Fruit fly (Drosophila melanogaster) whole organism, embryonic: ENCODE results near the gene Ppat-Dpck.
A peak's percentile ranks its signal among the peaks of the same experiment; 100 is the strongest.

Source experiments
- BEAF-32 ChIP-seq: fragments of 200-800 bp; sonication (Bioruptor generic); optimal IDR thresholded peaks from 3 replicates; lab custom pipeline; 2017; ENCODE audit warnings: missing biosample characterization, missing genetic modification characterization, mild to moderate bottlenecking, moderate library complexity, missing genetic modification reagents
- Blimp-1 ChIP-seq: fragments of 200-800 bp; sonication (Bioruptor generic); optimal IDR thresholded peaks from 3 replicates; lab custom pipeline; 2018; ENCODE audit warnings: missing biosample characterization, missing genetic modification characterization, mild to moderate bottlenecking, moderate library complexity, missing genetic modification reagents
- CG12104 ChIP-seq: fragments of 200-800 bp; sonication (Bioruptor generic); optimal IDR thresholded peaks from 3 replicates; lab custom pipeline; 2016; ENCODE audit warnings: missing biosample characterization, missing genetic modification characterization
- CG12659 ChIP-seq: fragments of 200-800 bp; sonication (Bioruptor generic); optimal IDR thresholded peaks from 3 replicates; lab custom pipeline; 2017; ENCODE audit warnings: mild to moderate bottlenecking, missing biosample characterization, missing genetic modification reagents, missing genetic modification characterization
- CG14441 ChIP-seq: fragments of 200-800 bp; sonication (Bioruptor generic); IDR thresholded peaks from 2 replicates; pipeline ENCODE4 v1.3.6; 2022; ENCODE audit warnings: missing biosample characterization, missing genetic modification characterization
- CG1529 ChIP-seq: fragments of 200-800 bp; sonication (Bioruptor generic); optimal IDR thresholded peaks from 3 replicates; lab custom pipeline; 2018; ENCODE audit warnings: missing biosample characterization, missing genetic modification characterization
- CG16813 ChIP-seq: fragments of 200-800 bp; sonication (Bioruptor generic); IDR thresholded peaks from 3 replicates; pipeline ENCODE4 v1.3.6; 2022; ENCODE audit warnings: missing biosample characterization, missing genetic modification characterization; ENCODE audit not compliant: partially characterized antibody
- CG4707 ChIP-seq: fragments of 200-800 bp; sonication (Bioruptor generic); optimal IDR thresholded peaks from 2 replicates; lab custom pipeline; 2018; ENCODE audit warnings: missing biosample characterization, mild to moderate bottlenecking, missing genetic modification characterization, moderate library complexity
- CG7372 ChIP-seq: fragments of 200-800 bp; sonication (Bioruptor generic); IDR thresholded peaks from 2 replicates; pipeline ENCODE4 v1.3.6; 2022; ENCODE audit warnings: missing biosample characterization, missing genetic modification characterization
- CG7963 ChIP-seq: fragments of 200-800 bp; sonication (Bioruptor generic); IDR thresholded peaks from 3 replicates; pipeline ENCODE4 v1.3.6; 2022; ENCODE audit warnings: missing biosample characterization, missing genetic modification characterization; ENCODE audit not compliant: partially characterized antibody
- CG9727 ChIP-seq: fragments of 200-800 bp; sonication (Bioruptor generic); optimal IDR thresholded peaks from 3 replicates; lab custom pipeline; 2017; ENCODE audit warnings: missing biosample characterization, mild to moderate bottlenecking, missing genetic modification characterization
- CG9797 ChIP-seq: fragments of 200-800 bp; sonication (Bioruptor generic); optimal IDR thresholded peaks from 3 replicates; lab custom pipeline; 2018; ENCODE audit warnings: missing biosample characterization, mild to moderate bottlenecking, missing genetic modification characterization
- CkIIα-i1 ChIP-seq: fragments of 200-800 bp; sonication (Bioruptor generic); IDR thresholded peaks from 2 replicates; pipeline ENCODE4 v1.3.6; 2022; ENCODE audit warnings: missing biosample characterization, missing genetic modification characterization
- CoRest ChIP-seq: fragments of 200-800 bp; sonication (Bioruptor generic); optimal IDR thresholded peaks from 3 replicates; lab custom pipeline; 2018; ENCODE audit warnings: missing biosample characterization, mild to moderate bottlenecking, missing genetic modification characterization, moderate library complexity
- D ChIP-seq, 2 experiments: fragments of 200-800 bp in 1 of 2; fragments of >200 bp in 1 of 2; sonication (Bioruptor generic) in 1 of 2; optimal IDR thresholded peaks; 2 replicates in 1 of 2; 3 replicates in 1 of 2; lab custom pipeline; 2017; ENCODE audit warnings: mild to moderate bottlenecking in 1 of 2, missing biosample characterization in 1 of 2, missing genetic modification characterization in 1 of 2, missing genetic modification reagents in 1 of 2
- E2f2 ChIP-seq: fragments of 200-800 bp; sonication (Bioruptor generic); IDR thresholded peaks from 2 replicates; pipeline ENCODE4 v1.3.6; 2022; ENCODE audit warnings: missing biosample characterization, missing genetic modification characterization
- HLH4C ChIP-seq: fragments of 200-800 bp; sonication (Bioruptor generic); IDR thresholded peaks from 3 replicates; pipeline ENCODE4 v1.3.6; 2022; ENCODE audit warnings: missing biosample characterization, missing genetic modification characterization; ENCODE audit not compliant: partially characterized antibody
- HmgZ ChIP-seq: fragments of 200-800 bp; sonication (Bioruptor generic); optimal IDR thresholded peaks from 2 replicates; lab custom pipeline; 2018; ENCODE audit warnings: missing biosample characterization, mild to moderate bottlenecking, missing genetic modification characterization
- Lhr ChIP-seq: fragments of 200-800 bp; sonication (Bioruptor generic); optimal IDR thresholded peaks from 3 replicates; lab custom pipeline; 2017; ENCODE audit warnings: mild to moderate bottlenecking, missing biosample characterization, missing genetic modification reagents, missing genetic modification characterization
- MBD-R2 ChIP-seq: fragments of 200-800 bp; sonication (Bioruptor generic); IDR thresholded peaks from 2 replicates; pipeline ENCODE4 v1.3.6; 2022; ENCODE audit warnings: missing biosample characterization, missing genetic modification characterization
- NK7.1 ChIP-seq: fragments of 200-800 bp; sonication (Bioruptor generic); optimal IDR thresholded peaks from 3 replicates; lab custom pipeline; 2016; ENCODE audit warnings: missing biosample characterization, missing genetic modification characterization
- PHDP ChIP-seq: fragments of 200-800 bp; sonication (Bioruptor generic); optimal IDR thresholded peaks from 3 replicates; lab custom pipeline; 2018; ENCODE audit warnings: missing biosample characterization, mild to moderate bottlenecking, missing genetic modification characterization, moderate library complexity
- Pdp1 ChIP-seq, 2 experiments: fragments of 200-800 bp; sonication (Bioruptor generic); optimal IDR thresholded peaks; 3 replicates each; lab custom pipeline; 2016; ENCODE audit warnings: missing biosample characterization in 2 of 2, missing genetic modification characterization in 2 of 2, mild to moderate bottlenecking in 1 of 2, moderate library complexity in 1 of 2
- Scr ChIP-seq: fragments of 200-800 bp; sonication (Bioruptor generic); IDR thresholded peaks from 2 replicates; pipeline ENCODE4 v1.3.6; 2022; ENCODE audit warnings: missing biosample characterization, missing genetic modification characterization; ENCODE audit not compliant: partially characterized antibody
- Sin3A ChIP-seq: fragments of >200 bp; optimal IDR thresholded peaks from 2 replicates; lab custom pipeline; 2018
- Sox100B ChIP-seq: fragments of 200-800 bp; sonication (Bioruptor generic); optimal IDR thresholded peaks from 3 replicates; lab custom pipeline; 2018; ENCODE audit warnings: missing biosample characterization, mild to moderate bottlenecking, missing genetic modification characterization
- Sry-δ ChIP-seq: fragments of 200-800 bp; sonication (Bioruptor generic); optimal IDR thresholded peaks from 2 replicates; lab custom pipeline; 2016; ENCODE audit warnings: missing biosample characterization, missing genetic modification characterization
- Stat92E ChIP-seq, 3 experiments: fragments of >200 bp in 2 of 3; fragments of 200-800 bp in 1 of 3; sonication (Bioruptor generic) in 1 of 3; optimal IDR thresholded peaks; 2 replicates each; lab custom pipeline; 2017 to 2019; ENCODE audit warnings: missing biosample characterization in 3 of 3, missing genetic modification characterization in 3 of 3, mild to moderate bottlenecking in 1 of 3, moderate library complexity in 1 of 3
- amos ChIP-seq: fragments of 200-800 bp; sonication (Bioruptor generic); IDR thresholded peaks from 2 replicates; pipeline ENCODE4 v1.3.6; 2022; ENCODE audit warnings: missing biosample characterization, missing genetic modification characterization; ENCODE audit not compliant: partially characterized antibody
- ase ChIP-seq: fragments of 200-800 bp; sonication (Bioruptor generic); IDR thresholded peaks from 3 replicates; pipeline ENCODE4 v1.3.6; 2022; ENCODE audit warnings: missing biosample characterization, missing genetic modification characterization
- dmrt99B ChIP-seq: fragments of 200-800 bp; sonication (Bioruptor generic); optimal IDR thresholded peaks from 2 replicates; lab custom pipeline; 2018; ENCODE audit warnings: missing biosample characterization, mild to moderate bottlenecking, missing genetic modification characterization, moderate library complexity
- exex ChIP-seq: fragments of 200-800 bp; sonication (Bioruptor generic); optimal IDR thresholded peaks from 4 replicates; lab custom pipeline; 2018; ENCODE audit warnings: missing biosample characterization, mild to moderate bottlenecking, missing genetic modification characterization, moderate library complexity
- ftz-f1 ChIP-seq: fragments of 200-800 bp; sonication (Bioruptor generic); optimal IDR thresholded peaks from 2 replicates; lab custom pipeline; 2016; ENCODE audit warnings: missing biosample characterization, missing genetic modification characterization
- gfzf ChIP-seq: fragments of 200-800 bp; sonication (Bioruptor generic); optimal IDR thresholded peaks from 2 replicates; lab custom pipeline; 2016; ENCODE audit warnings: missing biosample characterization, mild to moderate bottlenecking, missing genetic modification characterization, moderate library complexity
- ind ChIP-seq: fragments of 200-800 bp; sonication (Bioruptor generic); optimal IDR thresholded peaks from 3 replicates; lab custom pipeline; 2016; ENCODE audit warnings: missing biosample characterization, missing genetic modification characterization
- jumu ChIP-seq: fragments of 200-800 bp; sonication (Bioruptor generic); optimal IDR thresholded peaks from 3 replicates; lab custom pipeline; 2016; ENCODE audit warnings: missing biosample characterization, missing genetic modification characterization
- lbe ChIP-seq: fragments of 200-800 bp; sonication (Bioruptor generic); optimal IDR thresholded peaks from 2 replicates; lab custom pipeline; 2016; ENCODE audit warnings: missing biosample characterization, mild to moderate bottlenecking, missing genetic modification characterization
- mirr ChIP-seq: fragments of 200-800 bp; sonication (Bioruptor generic); optimal IDR thresholded peaks from 3 replicates; lab custom pipeline; 2018; ENCODE audit warnings: missing biosample characterization, mild to moderate bottlenecking, missing genetic modification characterization
- pfk ChIP-seq: fragments of 200-800 bp; sonication (Bioruptor generic); optimal IDR thresholded peaks from 2 replicates; lab custom pipeline; 2018; ENCODE audit warnings: missing biosample characterization, mild to moderate bottlenecking, missing genetic modification characterization, moderate library complexity
- pzg ChIP-seq: fragments of 200-800 bp; sonication (Bioruptor generic); optimal IDR thresholded peaks from 3 replicates; lab custom pipeline; 2018; ENCODE audit warnings: missing biosample characterization, mild to moderate bottlenecking, missing genetic modification characterization, moderate library complexity
- salm ChIP-seq: fragments of 200-800 bp; sonication (Bioruptor generic); optimal IDR thresholded peaks from 2 replicates; lab custom pipeline; 2018; ENCODE audit warnings: missing biosample characterization, mild to moderate bottlenecking, missing genetic modification characterization
- tap ChIP-seq: fragments of 200-800 bp; optimal IDR thresholded peaks from 3 replicates; lab custom pipeline; 2019; ENCODE audit warnings: missing biosample characterization, mild to moderate bottlenecking, missing genetic modification characterization, moderate library complexity
- tna ChIP-seq: fragments of 200-800 bp; sonication (Bioruptor generic); IDR thresholded peaks from 2 replicates; pipeline ENCODE4 v1.3.6; 2022; ENCODE audit warnings: missing biosample characterization, missing genetic modification characterization; ENCODE audit not compliant: partially characterized antibody
- trem ChIP-seq: fragments of 200-800 bp; optimal IDR thresholded peaks from 3 replicates; lab custom pipeline; 2019; ENCODE audit warnings: missing biosample characterization, mild to moderate bottlenecking, missing genetic modification characterization, moderate library complexity
- unc-4 ChIP-seq: fragments of 200-800 bp; sonication (Bioruptor generic); IDR thresholded peaks from 2 replicates; pipeline ENCODE4 v1.3.6; 2022; ENCODE audit warnings: missing biosample characterization, missing genetic modification characterization; ENCODE audit not compliant: partially characterized antibody
- yki ChIP-seq: fragments of >200 bp; optimal IDR thresholded peaks from 3 replicates; lab custom pipeline; 2018

Gene Ppat-Dpck

dm6 chr3L:5779476-5780401 is 11.1 kb upstream of the Ppat-Dpck start, which contains the start of the genes Myt1, PGRP-LD and Pmi (continued):
- TF ChIP-seq exex (tag; lab: Kevin White, UChicago) (no peak), PHDP (tag; lab: Kevin White, UChicago) (no peak), lbe (GFP tag; lab: Kevin White, UChicago) (peak; percentile 2), CG12104 (GFP tag; lab: Kevin White, UChicago) (no peak), CG4707 (GFP tag; lab: Kevin White, UChicago) (no peak), CG7372 (GFP tag; lab: Robert Waterston, UW) (no peak), Blimp-1 (GFP tag; lab: Kevin White, UChicago) (no peak), CG1529 (no peak), gfzf (peak; percentile 81), tna (GFP tag; lab: Robert Waterston, UW) (no peak), ase (GFP tag; lab: Robert Waterston, UW) (no peak), HLH4C (GFP tag; lab: Robert Waterston, UW) (0 out of 3 replicates have a peak, but pooled peaks have one; percentile 17), Pdp1 (GFP tag; optimal IDR thresholded peaks at IDR 0.05; lab: Kevin White, UChicago) (peak in 1 of 2 experiments; percentile 98), Sry-δ (GFP tag; lab: Kevin White, UChicago) (peak; percentile 61), CG16813 (GFP tag; lab: Robert Waterston, UW) (0 out of 3 replicates have a peak, but pooled peaks have one; percentile 25), trem (tag; lab: Kevin White, UChicago) (peak; percentile 48), CG9797 (peak; percentile 70), dmrt99B (tag; lab: Kevin White, UChicago) (no peak), NK7.1 (GFP tag; lab: Kevin White, UChicago) (no peak), E2f2 (peak; percentile 91), D (optimal IDR thresholded peaks at IDR 0.05; lab: Kevin White, UChicago) (peak; percentile 36), D (GFP tag; optimal IDR thresholded peaks at IDR 0.05; lab: Kevin White, UChicago) (no peak), CkIIα-i1 (no peak), CG12659 (peak; percentile 9), jumu (GFP tag; lab: Kevin White, UChicago) (no peak), Lhr (GFP tag; lab: Kevin White, UChicago) (peak; percentile 11), CG7963 (no peak), CG14441 (GFP tag; lab: Robert Waterston, UW) (no peak), BEAF-32 (peak; percentile 69), ftz-f1 (GFP tag; lab: Kevin White, UChicago) (peak; percentile 79), HmgZ (tag; lab: Kevin White, UChicago) (no peak), Sin3A (lab: Kevin White, UChicago) (peak; percentile 55), ind (GFP tag; lab: Kevin White, UChicago) (no peak), Stat92E (GFP tag; optimal IDR thresholded peaks at IDR 0.05; lab: Kevin White, UChicago) (no peak), CoRest (tag; lab: Kevin White, UChicago) (peak; percentile 10), Scr (GFP tag; lab: Robert Waterston, UW) (peak; percentile 36; the same call in 1 of the 2 replicates), MBD-R2 (GFP tag; lab: Robert Waterston, UW) (peak; percentile 33; the same call in 1 of the 2 replicates), pfk (GFP tag; lab: Kevin White, UChicago) (no peak), unc-4 (GFP tag; lab: Robert Waterston, UW) (peak; percentile 37; the same call in 1 of the 2 replicates), mirr (no peak), CG9727 (GFP tag; lab: Kevin White, UChicago) (no peak), tap (tag; lab: Kevin White, UChicago) (no peak), yki (lab: Kevin White, UChicago) (no peak), pzg (peak; percentile 42), Sox100B (no peak), salm (no peak), amos (GFP tag; lab: Robert Waterston, UW) (0 out of 2 replicates have a peak, but pooled peaks have one; percentile 4)
